Fruit fly (Drosophila melanogaster) whole organism, pupa: ENCODE measurements around the gene rho-5.

Experiments used
- CG15710 ChIP-seq: fragments of 200-800 bp; sonication (Bioruptor generic); optimal IDR thresholded peaks from 2 replicates; lab custom pipeline; 2018; ENCODE audit warnings: missing biosample characterization, mild to moderate bottlenecking, missing genetic modification characterization, moderate library complexity
- EcR ChIP-seq: fragments of 200-800 bp; sonication (Bioruptor generic); optimal IDR thresholded peaks from 3 replicates; lab custom pipeline; 2019; ENCODE audit warnings: missing biosample characterization, missing genetic modification characterization, mild to moderate bottlenecking, moderate library complexity, missing genetic modification reagents

DNA sequence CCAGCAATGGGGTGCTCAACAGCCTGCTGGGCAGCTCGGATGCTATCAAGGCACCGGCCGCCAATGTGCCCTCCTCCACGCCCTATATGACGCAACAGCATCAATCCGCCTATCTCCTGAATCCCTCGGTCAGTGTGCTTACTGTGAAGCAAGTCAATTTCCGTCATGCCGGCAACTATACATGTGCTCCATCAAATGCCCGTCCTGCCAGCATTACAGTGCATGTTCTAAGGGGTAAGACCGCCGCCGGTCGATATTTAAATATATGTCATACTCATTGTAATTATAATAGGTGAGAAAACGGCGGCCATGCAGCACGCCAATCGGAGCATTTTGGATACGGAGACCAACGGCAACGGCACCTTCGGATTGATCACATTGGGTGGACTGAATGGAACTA, 4.9 kb upstream of the rho-5 start:
- TF ChIP-seq EcR (GFP tag; lab: Kevin White, UChicago): no peak
- TF ChIP-seq CG15710 (tag; lab: Kevin White, UChicago): no peak
